Worm (Caenorhabditis elegans) whole organism, L4/young adult: ENCODE measurements around the gene M151.10.

Experiments
- dao-5 ChIP-seq: sonication (generic microtip); optimal IDR thresholded peaks from 2 replicates; lab custom pipeline; 2016; ENCODE audit warnings: missing genotype, missing genetic modification characterization, moderate library complexity, missing compliant biosample characterization
- him-1 ChIP-seq: sonication (generic microtip); optimal IDR thresholded peaks from 2 replicates; lab custom pipeline; 2016; ENCODE audit warnings: missing genotype, missing genetic modification reagents, missing genetic modification characterization, missing compliant biosample characterization

DNA sequence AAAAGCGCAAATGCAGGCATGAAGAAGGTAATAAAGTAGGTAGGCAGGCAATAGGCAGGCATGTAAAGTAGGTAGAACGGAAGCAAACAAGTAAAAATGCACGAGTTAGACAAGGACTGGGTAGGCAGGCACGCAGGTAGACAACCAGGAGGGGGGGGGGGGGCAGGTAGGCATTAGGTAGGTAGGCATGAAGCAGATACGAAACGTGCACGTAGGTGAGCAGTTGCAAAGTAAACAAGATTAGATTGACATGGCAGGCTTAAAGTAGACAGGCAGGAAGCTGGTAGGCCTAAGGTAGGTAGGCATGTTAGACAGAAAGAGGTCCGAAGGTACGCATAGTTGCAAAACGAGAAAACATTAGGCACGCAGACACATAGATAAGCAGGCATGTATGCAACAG, 38.9 kb upstream of the M151.10 start:
- no peak for TF ChIP-seq dao-5 (tag; lab: Kevin White, UChicago)
- TF ChIP-seq him-1 (tag; lab: Kevin White, UChicago): no peak
